Worm (Caenorhabditis elegans) whole organism, midembryonic: Measurements from ENCODE around the gene K12H4.2.

Source experiments
- T22C8.4 ChIP-seq: fragments of 200-800 bp; sonication (Bioruptor generic); IDR thresholded peaks from 2 replicates; pipeline ENCODE4 v1.3.6; 2022; ENCODE audit warnings: missing genetic modification characterization, missing compliant biosample characterization
- flt-1 ChIP-seq: fragments of 200-800 bp; sonication (Bioruptor generic); IDR thresholded peaks from 2 replicates; pipeline ENCODE4 v1.3.6; 2022; ENCODE audit warnings: missing genetic modification characterization, missing compliant biosample characterization
- ref-1 ChIP-seq: fragments of 200-800 bp; sonication (Bioruptor generic); conservative IDR thresholded peaks from 2 replicates; pipeline ENCODE4 v1.3.6; 2022; ENCODE audit warnings: missing genetic modification reagents, missing genetic modification characterization, missing compliant biosample characterization
- ztf-23 ChIP-seq: fragments of 200-800 bp; sonication (Bioruptor generic); IDR thresholded peaks from 2 replicates; pipeline ENCODE4 v1.3.6; 2022; ENCODE audit warnings: missing genetic modification reagents, missing genetic modification characterization, missing compliant biosample characterization

ce11 chrIII:8027942-8028341 lies 19.6 kb upstream of the K12H4.2 start, which contains the start of gene mdt-30:
- no peak for TF ChIP-seq flt-1 (GFP tag; lab: Robert Waterston, UW)
- TF ChIP-seq T22C8.4 (GFP tag; lab: Robert Waterston, UW): no peak
- no peak for TF ChIP-seq ref-1 (GFP tag; lab: Robert Waterston, UW)
- no peak for TF ChIP-seq ztf-23
